Fruit fly (Drosophila melanogaster) whole organism, prepupa: Measurements from ENCODE around the gene Pstk.

Experiments
- CG10631 ChIP-seq: fragments of 200-800 bp; sonication (Bioruptor generic); optimal IDR thresholded peaks from 2 replicates; lab custom pipeline; 2016; ENCODE audit warnings: missing biosample characterization, missing genetic modification characterization
- CG10669 ChIP-seq: fragments of 200-800 bp; sonication (Bioruptor generic); optimal IDR thresholded peaks from 3 replicates; lab custom pipeline; 2018; ENCODE audit warnings: missing biosample characterization, mild to moderate bottlenecking, missing genetic modification characterization, moderate library complexity
- CG11294 ChIP-seq: fragments of 200-800 bp; sonication (Bioruptor generic); IDR thresholded peaks from 2 replicates; pipeline ENCODE4 v1.3.6; 2022; ENCODE audit warnings: missing biosample characterization, missing genetic modification characterization
- CG11762 ChIP-seq: fragments of 200-800 bp; sonication (Bioruptor generic); optimal IDR thresholded peaks from 3 replicates; lab custom pipeline; 2016; ENCODE audit warnings: missing biosample characterization, missing genetic modification characterization; ENCODE audit not compliant: insufficient read depth
- CG11902 ChIP-seq: fragments of 200-800 bp; sonication (Bioruptor generic); optimal IDR thresholded peaks from 3 replicates; lab custom pipeline; 2016; ENCODE audit warnings: missing biosample characterization, missing genetic modification characterization
- CG1621 ChIP-seq: fragments of 200-800 bp; sonication (Bioruptor generic); optimal IDR thresholded peaks from 3 replicates; lab custom pipeline; 2018; ENCODE audit warnings: missing biosample characterization, mild to moderate bottlenecking, missing genetic modification characterization
- CG16779 ChIP-seq: fragments of 200-800 bp; sonication (Bioruptor generic); optimal IDR thresholded peaks from 3 replicates; lab custom pipeline; 2017; ENCODE audit warnings: missing biosample characterization, mild to moderate bottlenecking, missing genetic modification characterization
- CG3032 ChIP-seq: fragments of 200-800 bp; optimal IDR thresholded peaks from 2 replicates; lab custom pipeline; 2019; ENCODE audit warnings: missing biosample characterization, mild to moderate bottlenecking, missing genetic modification characterization, moderate library complexity
- CG31627 ChIP-seq: fragments of 200-800 bp; sonication (Bioruptor generic); optimal IDR thresholded peaks from 3 replicates; lab custom pipeline; 2016; ENCODE audit warnings: missing biosample characterization, missing genetic modification characterization
- CG32006 ChIP-seq: fragments of 200-800 bp; sonication (Bioruptor generic); optimal IDR thresholded peaks from 3 replicates; lab custom pipeline; 2017; ENCODE audit warnings: missing biosample characterization, mild to moderate bottlenecking, missing genetic modification characterization
- CG34406 ChIP-seq: fragments of 200-800 bp; sonication (Bioruptor generic); optimal IDR thresholded peaks from 3 replicates; lab custom pipeline; 2016; ENCODE audit warnings: missing biosample characterization, missing genetic modification characterization
- CG3919 ChIP-seq: fragments of 200-800 bp; sonication (Bioruptor generic); optimal IDR thresholded peaks from 3 replicates; lab custom pipeline; 2016; ENCODE audit warnings: missing biosample characterization, missing genetic modification characterization
- CG4318 ChIP-seq: fragments of 200-800 bp; sonication (Bioruptor generic); optimal IDR thresholded peaks from 3 replicates; lab custom pipeline; 2017; ENCODE audit warnings: missing biosample characterization, mild to moderate bottlenecking, missing genetic modification characterization
- CG6163 ChIP-seq: fragments of 200-800 bp; sonication (Bioruptor generic); IDR thresholded peaks from 3 replicates; pipeline ENCODE4 v1.3.6; 2022; ENCODE audit warnings: missing biosample characterization, missing genetic modification characterization
- CG6276 ChIP-seq: fragments of 200-800 bp; sonication (Bioruptor generic); optimal IDR thresholded peaks from 2 replicates; lab custom pipeline; 2017; ENCODE audit warnings: missing biosample characterization, mild to moderate bottlenecking, missing genetic modification characterization
- CG6808 ChIP-seq: fragments of 200-800 bp; sonication (Bioruptor generic); optimal IDR thresholded peaks from 3 replicates; lab custom pipeline; 2017; ENCODE audit warnings: missing biosample characterization, missing genetic modification characterization, mild to moderate bottlenecking, moderate library complexity, missing genetic modification reagents
- CG8319 ChIP-seq: fragments of 200-800 bp; sonication (Bioruptor generic); optimal IDR thresholded peaks from 3 replicates; lab custom pipeline; 2016; ENCODE audit warnings: missing biosample characterization, missing genetic modification characterization
- CG8632 ChIP-seq: fragments of 200-800 bp; sonication (Bioruptor generic); optimal IDR thresholded peaks from 3 replicates; lab custom pipeline; 2016; ENCODE audit warnings: missing biosample characterization, missing genetic modification characterization
- Eip75B ChIP-seq: fragments of 200-800 bp; sonication (Bioruptor generic); optimal IDR thresholded peaks from 3 replicates; lab custom pipeline; 2016; ENCODE audit warnings: missing biosample characterization, missing genetic modification characterization
- Eip78C ChIP-seq: fragments of 200-800 bp; sonication (Bioruptor generic); peaks from one replicate; lab custom pipeline; 2016; ENCODE audit warnings: missing biosample characterization, missing genetic modification characterization
- Eip93F ChIP-seq: fragments of 200-800 bp; sonication (Bioruptor generic); optimal IDR thresholded peaks from 2 replicates; lab custom pipeline; 2016; ENCODE audit warnings: missing biosample characterization, mild to moderate bottlenecking, missing genetic modification characterization
- Gug ChIP-seq: fragments of 200-800 bp; sonication (Bioruptor generic); IDR thresholded peaks from 2 replicates; pipeline ENCODE4 v1.3.6; 2022; ENCODE audit warnings: missing biosample characterization, missing genetic modification characterization
- Hr39 ChIP-seq: fragments of 200-800 bp; sonication (Bioruptor generic); optimal IDR thresholded peaks from 2 replicates; lab custom pipeline; 2016; ENCODE audit warnings: missing biosample characterization, missing genetic modification characterization
- Hr4 ChIP-seq: fragments of 200-800 bp; sonication (Bioruptor generic); optimal IDR thresholded peaks from 3 replicates; lab custom pipeline; 2016; ENCODE audit warnings: missing biosample characterization, missing genetic modification characterization
- Lpt ChIP-seq: fragments of 200-800 bp; sonication (Bioruptor generic); optimal IDR thresholded peaks from 3 replicates; lab custom pipeline; 2016; ENCODE audit warnings: missing biosample characterization, missing genetic modification characterization
- OdsH ChIP-seq: fragments of 200-800 bp; sonication (Bioruptor generic); optimal IDR thresholded peaks from 3 replicates; lab custom pipeline; 2016; ENCODE audit warnings: missing biosample characterization, missing genetic modification characterization
- Smox ChIP-seq: fragments of 200-800 bp; sonication (Bioruptor generic); optimal IDR thresholded peaks from 3 replicates; lab custom pipeline; 2016; ENCODE audit warnings: missing biosample characterization, missing genetic modification characterization
- Sox102F ChIP-seq: fragments of 200-800 bp; sonication (Bioruptor generic); optimal IDR thresholded peaks from 2 replicates; lab custom pipeline; 2016; ENCODE audit warnings: missing biosample characterization, mild to moderate bottlenecking, missing genetic modification characterization
- Sox14 ChIP-seq: fragments of 200-800 bp; sonication (Bioruptor generic); optimal IDR thresholded peaks from 3 replicates; lab custom pipeline; 2016; ENCODE audit warnings: missing biosample characterization, missing genetic modification characterization
- Sox15 ChIP-seq: fragments of 200-800 bp; sonication (Bioruptor generic); optimal IDR thresholded peaks from 3 replicates; lab custom pipeline; 2016; ENCODE audit warnings: missing biosample characterization, missing genetic modification characterization
- acj6 ChIP-seq: fragments of 200-800 bp; sonication (Bioruptor generic); optimal IDR thresholded peaks from 3 replicates; lab custom pipeline; 2016; ENCODE audit warnings: missing biosample characterization, missing genetic modification characterization
- dsx ChIP-seq: fragments of 200-800 bp; optimal IDR thresholded peaks from 3 replicates; lab custom pipeline; 2019; ENCODE audit warnings: missing biosample characterization, mild to moderate bottlenecking, missing genetic modification characterization, moderate library complexity; ENCODE audit not compliant: poor library complexity, severe bottlenecking
- eg ChIP-seq: fragments of 200-800 bp; sonication (Bioruptor generic); IDR thresholded peaks from 3 replicates; pipeline ENCODE4 v1.3.6; 2022; ENCODE audit warnings: missing biosample characterization, missing genetic modification characterization
- fkh ChIP-seq: fragments of 200-800 bp; sonication (Bioruptor generic); optimal IDR thresholded peaks from 3 replicates; lab custom pipeline; 2017; ENCODE audit warnings: missing biosample characterization, mild to moderate bottlenecking, missing genetic modification characterization, moderate library complexity
- net ChIP-seq: fragments of 200-800 bp; sonication (Bioruptor generic); optimal IDR thresholded peaks from 3 replicates; lab custom pipeline; 2016; ENCODE audit warnings: missing biosample characterization, missing genetic modification characterization
- pdm3 ChIP-seq: fragments of 200-800 bp; sonication (Bioruptor generic); optimal IDR thresholded peaks from 3 replicates; lab custom pipeline; 2016; ENCODE audit warnings: missing biosample characterization, missing genetic modification characterization
- salr ChIP-seq, 2 experiments: fragments of 200-800 bp; sonication (Bioruptor generic); optimal IDR thresholded peaks; 3 replicates each; lab custom pipeline; 2016 to 2018; ENCODE audit warnings: missing biosample characterization in 2 of 2, missing genetic modification characterization in 2 of 2, mild to moderate bottlenecking in 1 of 2
- spab ChIP-seq: fragments of 200-800 bp; sonication (Bioruptor generic); optimal IDR thresholded peaks from 2 replicates; lab custom pipeline; 2017; ENCODE audit warnings: missing biosample characterization, mild to moderate bottlenecking, missing genetic modification characterization, missing genetic modification reagents
- ss ChIP-seq, 2 experiments: fragments of 200-800 bp; sonication (Bioruptor generic); optimal IDR thresholded peaks; 2 replicates in 1 of 2; 3 replicates in 1 of 2; lab custom pipeline; 2017 to 2018; ENCODE audit warnings: mild to moderate bottlenecking in 2 of 2, missing biosample characterization in 2 of 2, missing genetic modification characterization in 2 of 2, moderate library complexity in 1 of 2
- topi ChIP-seq: fragments of 200-800 bp; sonication (Bioruptor generic); optimal IDR thresholded peaks from 3 replicates; lab custom pipeline; 2016; ENCODE audit warnings: missing biosample characterization, missing genetic modification characterization
- vri ChIP-seq: fragments of 200-800 bp; sonication (Bioruptor generic); optimal IDR thresholded peaks from 3 replicates; lab custom pipeline; 2016; ENCODE audit warnings: missing biosample characterization, mild to moderate bottlenecking, missing genetic modification characterization

The Pstk gene

dm6 chrX:19590070-19590469 is 28.3 kb downstream of the Pstk start, which contains the start of gene CG14219:
TSS of gene CG14219 (minus strand) at chrX:19590170.
- TF ChIP-seq CG11294, result no peak
- TF ChIP-seq pdm3, result no peak

DNA sequence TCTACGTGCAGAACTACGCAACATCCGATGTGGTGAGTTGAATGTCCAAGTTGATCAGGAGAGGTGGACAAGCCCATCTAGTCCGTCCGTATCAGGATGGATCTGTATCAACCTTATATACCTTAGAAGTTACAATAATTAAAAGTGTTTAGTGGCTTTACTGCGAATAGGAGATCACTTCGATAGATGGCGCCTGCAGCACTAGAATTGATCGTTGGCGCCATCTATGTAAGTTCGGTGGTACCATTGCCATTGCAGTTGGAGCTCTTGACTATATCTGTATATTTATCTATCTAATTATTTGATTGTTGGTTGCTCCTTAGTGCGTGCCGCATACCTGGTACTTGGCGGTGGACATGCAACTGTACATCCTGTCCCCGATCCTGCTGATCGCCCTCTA is 33.2 kb downstream of the Pstk start:
- TF ChIP-seq Smox, result no peak
- no peak for TF ChIP-seq acj6 (GFP tag; lab: Kevin White, UChicago)
- no peak for TF ChIP-seq CG4318 (GFP tag; lab: Kevin White, UChicago)
- TF ChIP-seq topi (GFP tag; lab: Kevin White, UChicago), result no peak

- TF ChIP-seq CG10631 (GFP tag; lab: Kevin White, UChicago), result no peak
- no peak for TF ChIP-seq CG34406 (GFP tag; lab: Kevin White, UChicago)
- TF ChIP-seq eg (GFP tag; lab: Robert Waterston, UW), result no peak
- TF ChIP-seq Lpt, result no peak
- no peak for TF ChIP-seq Sox14
- TF ChIP-seq dsx (GFP tag; lab: Kevin White, UChicago), result no peak
- no peak for TF ChIP-seq Eip93F (GFP tag; lab: Kevin White, UChicago)
- no peak for TF ChIP-seq CG31627 (GFP tag; lab: Kevin White, UChicago)
- no peak for TF ChIP-seq CG3919 (GFP tag; lab: Kevin White, UChicago)
- TF ChIP-seq OdsH, result no peak
- no peak for TF ChIP-seq vri (GFP tag; lab: Kevin White, UChicago)
- TF ChIP-seq CG8319 (GFP tag; lab: Kevin White, UChicago), result no peak
- TF ChIP-seq Hr4, result no peak
- no peak for TF ChIP-seq CG11762 (GFP tag; lab: Kevin White, UChicago)
- no peak for TF ChIP-seq Sox102F
- no peak for TF ChIP-seq CG6276 (GFP tag; lab: Kevin White, UChicago)
These were observed 35.0 kb downstream of the Pstk start, which contains the start of gene CG14204 for dm6 chrX:19583317-19583716. TSS of gene CG14204 (plus strand) at chrX:19583617.

dm6 chrX:19582732-19583131 is 35.6 kb downstream of the Pstk start:
- TF ChIP-seq CG3032 (tag; lab: Kevin White, UChicago), result no peak
- no peak for TF ChIP-seq Eip78C (GFP tag; lab: Kevin White, UChicago)
- TF ChIP-seq Lpt, result no peak
- TF ChIP-seq CG1621 (tag; lab: Kevin White, UChicago), result no peak
- TF ChIP-seq Sox102F, result no peak
- no peak for TF ChIP-seq CG6276 (GFP tag; lab: Kevin White, UChicago)

DNA sequence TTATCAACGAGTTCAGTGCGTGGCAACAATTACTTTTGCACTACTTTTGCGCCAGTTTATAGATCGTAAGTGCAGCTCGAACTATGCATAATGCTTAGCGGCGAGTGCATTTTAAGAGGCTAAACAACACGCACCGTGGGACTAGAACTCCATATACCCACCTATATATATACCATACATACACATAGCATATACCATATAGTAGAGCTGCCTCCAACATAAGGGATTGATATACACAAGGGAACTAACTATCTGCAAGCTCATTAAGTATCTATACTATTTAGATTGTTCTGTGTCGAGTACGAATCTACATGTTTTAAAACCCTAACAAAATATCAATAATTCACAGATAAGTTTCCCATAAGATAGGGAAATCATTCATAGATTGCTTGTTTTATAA is 36.5 kb downstream of the Pstk start, which contains the start of gene CG14218:
TSS of gene CG14218 (minus strand) at position 101 of the 400 bp plus-strand sequence.
- TF ChIP-seq CG11762 (GFP tag; lab: Kevin White, UChicago) (no peak), Sox14 (no peak), salr (GFP tag; optimal IDR thresholded peaks at IDR 0.05; lab: Kevin White, UChicago) (no peak), CG32006 (peak; percentile 23), net (GFP tag; lab: Kevin White, UChicago) (peak; percentile 4)

- TF ChIP-seq Hr39 (GFP tag; lab: Kevin White, UChicago) (peak; percentile 1), pdm3 (no peak), Smox (no peak), Eip75B (GFP tag; lab: Kevin White, UChicago) (no peak), Sox15 (GFP tag; lab: Kevin White, UChicago) (no peak), CG3032 (tag; lab: Kevin White, UChicago) (no peak), CG6163 (GFP tag; lab: Robert Waterston, UW) (no peak), CG1621 (tag; lab: Kevin White, UChicago) (peak; percentile 32), ss (GFP tag; optimal IDR thresholded peaks at IDR 0.05; lab: Kevin White, UChicago) (no peak), CG16779 (no peak), CG6808 (GFP tag; lab: Kevin White, UChicago) (no peak), CG32006 (no peak), Eip78C (GFP tag; lab: Kevin White, UChicago) (peak; percentile 65), topi (GFP tag; lab: Kevin White, UChicago) (no peak), spab (GFP tag; lab: Kevin White, UChicago) (no peak), dsx (GFP tag; lab: Kevin White, UChicago) (no peak), fkh (GFP tag; lab: Kevin White, UChicago) (no peak), Gug (GFP tag; lab: Robert Waterston, UW) (no peak), CG10669 (no peak), CG8632 (GFP tag; lab: Kevin White, UChicago) (no peak), CG11902 (GFP tag; lab: Kevin White, UChicago) (no peak)
These were observed 38.6 kb downstream of the Pstk start, which contains the start of gene Tao for dm6 chrX:19579648-19580301. TSS of gene Tao (minus strand) at chrX:19579800.
